Worm (Caenorhabditis elegans): ENCODE data around the gene pph-1.

Gene pph-1

ce11 chrV:10681117-10681959 is 21.0 kb upstream of the pph-1 start (continued):
- no peak for TF ChIP-seq pha-4 (tag; optimal IDR thresholded peaks at IDR 0.05)
- no peak for TF ChIP-seq K11D2.4 (GFP tag; IDR thresholded peaks at IDR 0.05)
- no peak for TF ChIP-seq mxl-1 (tag; optimal IDR thresholded peaks at IDR 0.05)
- TF ChIP-seq egl-18 (GFP tag; IDR thresholded peaks at IDR 0.05): no peak
- TF ChIP-seq xnd-1 (tag; optimal IDR thresholded peaks at IDR 0.05): no peak
- TF ChIP-seq B0261.1 (tag; optimal IDR thresholded peaks at IDR 0.05): no peak
- no peak for TF ChIP-seq hmg-20 (GFP tag; IDR thresholded peaks at IDR 0.05)
- no peak for TF ChIP-seq lin-26 (GFP tag; IDR thresholded peaks at IDR 0.05)
- TF ChIP-seq snpc-3.4 (tag; optimal IDR thresholded peaks at IDR 0.05): no peak
- no peak for TF ChIP-seq mcd-1 (GFP tag; IDR thresholded peaks at IDR 0.05)
- no peak for TF ChIP-seq sdz-38 (tag; optimal IDR thresholded peaks at IDR 0.05)
- no peak for TF ChIP-seq lin-40 (tag; optimal IDR thresholded peaks at IDR 0.05)
- no peak for TF ChIP-seq ceh-100 (GFP tag; IDR thresholded peaks at IDR 0.05)
- TF ChIP-seq F55B11.4 (tag; optimal IDR thresholded peaks at IDR 0.05; ENCODE audit: borderline replicate concordance, insufficient read depth): no peak
- no peak for TF ChIP-seq ztf-6 (GFP tag; IDR thresholded peaks at IDR 0.05)
- TF ChIP-seq ccch-3 (GFP tag; optimal IDR thresholded peaks at IDR 0.05): no peak
- TF ChIP-seq ceh-40 (GFP tag; IDR thresholded peaks at IDR 0.05): no peak
- no peak for TF ChIP-seq ztf-25 (GFP tag; IDR thresholded peaks at IDR 0.05)
- TF ChIP-seq sptf-2 (GFP tag; optimal IDR thresholded peaks at IDR 0.05): no peak
- TF ChIP-seq unc-130 (GFP tag; optimal IDR thresholded peaks at IDR 0.05): no peak
- TF ChIP-seq pbrm-1 (GFP tag; IDR thresholded peaks at IDR 0.05): no peak
- no peak for TF ChIP-seq tlf-1 (GFP tag; optimal IDR thresholded peaks at IDR 0.05)
- no peak; the same call in 1 of the 2 replicates for TF ChIP-seq madf-6 (GFP tag; IDR thresholded peaks at IDR 0.05)
- no peak for TF ChIP-seq Y79H2A.3 (GFP tag; conservative IDR thresholded peaks at IDR 0.05)
- TF ChIP-seq nhr-179 (tag; optimal IDR thresholded peaks at IDR 0.05): no peak
- no peak for TF ChIP-seq hsf-1 (GFP tag; IDR thresholded peaks at IDR 0.05)
- TF ChIP-seq nfya-1 (tag; optimal IDR thresholded peaks at IDR 0.05; ENCODE audit: borderline replicate concordance, insufficient read depth): no peak
- TF ChIP-seq hmg-1.2 (GFP tag; IDR thresholded peaks at IDR 0.05): no peak
- TF ChIP-seq F39B2.1 (GFP tag; IDR thresholded peaks at IDR 0.05): no peak
- TF ChIP-seq Y56A3A.18 (GFP tag; IDR thresholded peaks at IDR 0.05): no peak
- TF ChIP-seq F23B12.7 (tag; optimal IDR thresholded peaks at IDR 0.05; ENCODE audit: insufficient read depth): no peak
- TF ChIP-seq D2030.7 (GFP tag; IDR thresholded peaks at IDR 0.05): no peak
- TF ChIP-seq F57A8.1 (GFP tag; optimal IDR thresholded peaks at IDR 0.05): peak; percentile 18
- no peak for TF ChIP-seq ceh-79 (tag; optimal IDR thresholded peaks at IDR 0.05)
- no peak for TF ChIP-seq F57C9.4 (tag; optimal IDR thresholded peaks at IDR 0.05)
- TF ChIP-seq aptf-3 (GFP tag; IDR thresholded peaks at IDR 0.05): no peak
- TF ChIP-seq gei-17 (GFP tag; optimal IDR thresholded peaks at IDR 0.05): no peak
- TF ChIP-seq dpl-1 (GFP tag; optimal IDR thresholded peaks at IDR 0.05): no peak
- no peak for TF ChIP-seq let-607 (tag; optimal IDR thresholded peaks at IDR 0.05)
- no peak for TF ChIP-seq dpff-1 (tag; optimal IDR thresholded peaks at IDR 0.05)
- no peak for TF ChIP-seq mes-4 (tag; optimal IDR thresholded peaks at IDR 0.05)
- no peak for TF ChIP-seq hlh-12 (tag; optimal IDR thresholded peaks at IDR 0.05)
- TF ChIP-seq nfyb-1 (GFP tag; IDR thresholded peaks at IDR 0.05): peak; percentile 53; the same call in 1 of the 2 replicates
- TF ChIP-seq madf-3 (GFP tag; IDR thresholded peaks at IDR 0.05): no peak
- TF ChIP-seq F22D6.2 (tag; optimal IDR thresholded peaks at IDR 0.05): no peak
- TF ChIP-seq F37B4.10 (GFP tag; IDR thresholded peaks at IDR 0.05): no peak
- no peak for TF ChIP-seq fkh-3 (tag; optimal IDR thresholded peaks at IDR 0.05)
- no peak for TF ChIP-seq hlh-26 (GFP tag; conservative IDR thresholded peaks at IDR 0.05)
